Fruit fly (Drosophila melanogaster) whole organism, pupa: ENCODE measurements around the gene CG9150.

Source experiments
- CG10348 ChIP-seq: fragments of 200-800 bp; sonication (Bioruptor generic); IDR thresholded peaks from 2 replicates; pipeline ENCODE4 v1.3.6; 2022; ENCODE audit warnings: missing biosample characterization, missing genetic modification characterization
- CG12605 ChIP-seq: fragments of 200-800 bp; sonication (Bioruptor generic); IDR thresholded peaks from 2 replicates; pipeline ENCODE4 v1.3.6; 2022; ENCODE audit warnings: missing biosample characterization, missing genetic modification characterization
- CG13204 ChIP-seq: fragments of 200-800 bp; sonication (Bioruptor generic); optimal IDR thresholded peaks from 2 replicates; lab custom pipeline; 2018; ENCODE audit warnings: missing biosample characterization, mild to moderate bottlenecking, missing genetic modification characterization, moderate library complexity
- CG14655 ChIP-seq: fragments of 200-800 bp; sonication (Bioruptor generic); optimal IDR thresholded peaks from 3 replicates; lab custom pipeline; 2017; ENCODE audit warnings: mild to moderate bottlenecking, missing biosample characterization, missing genetic modification reagents, missing genetic modification characterization
- CG15710 ChIP-seq: fragments of 200-800 bp; sonication (Bioruptor generic); optimal IDR thresholded peaks from 2 replicates; lab custom pipeline; 2018; ENCODE audit warnings: missing biosample characterization, mild to moderate bottlenecking, missing genetic modification characterization, moderate library complexity
- CG17806 ChIP-seq: fragments of 200-800 bp; sonication (Bioruptor generic); optimal IDR thresholded peaks from 2 replicates; lab custom pipeline; 2018; ENCODE audit warnings: missing biosample characterization, mild to moderate bottlenecking, missing genetic modification characterization, moderate library complexity
- CG32121 ChIP-seq: fragments of 200-800 bp; sonication (Bioruptor generic); IDR thresholded peaks from 2 replicates; pipeline ENCODE4 v1.3.6; 2022; ENCODE audit warnings: missing biosample characterization, missing genetic modification characterization
- CG34367 ChIP-seq: fragments of 200-800 bp; sonication (Bioruptor generic); optimal IDR thresholded peaks from 2 replicates; lab custom pipeline; 2018; ENCODE audit warnings: missing biosample characterization, mild to moderate bottlenecking, missing genetic modification characterization
- CG4496 ChIP-seq: fragments of 200-800 bp; sonication (Bioruptor generic); IDR thresholded peaks from 3 replicates; pipeline ENCODE4 v1.3.6; 2022; ENCODE audit warnings: missing biosample characterization, missing genetic modification characterization
- CG8159 ChIP-seq: fragments of 200-800 bp; sonication (Bioruptor generic); optimal IDR thresholded peaks from 3 replicates; lab custom pipeline; 2018; ENCODE audit warnings: missing biosample characterization, mild to moderate bottlenecking, missing genetic modification characterization, moderate library complexity
- CG8301 ChIP-seq: fragments of 200-800 bp; sonication (Bioruptor generic); optimal IDR thresholded peaks from 2 replicates; lab custom pipeline; 2018; ENCODE audit warnings: missing biosample characterization, mild to moderate bottlenecking, missing genetic modification characterization
- CG9948 ChIP-seq: fragments of 200-800 bp; sonication (Bioruptor generic); optimal IDR thresholded peaks from 2 replicates; lab custom pipeline; 2018; ENCODE audit warnings: missing biosample characterization, mild to moderate bottlenecking, missing genetic modification characterization, moderate library complexity
- D1 ChIP-seq: fragments of 200-800 bp; sonication (Bioruptor generic); optimal IDR thresholded peaks from 2 replicates; lab custom pipeline; 2018; ENCODE audit warnings: missing biosample characterization, mild to moderate bottlenecking, missing genetic modification characterization, moderate library complexity
- EcR ChIP-seq: fragments of 200-800 bp; sonication (Bioruptor generic); optimal IDR thresholded peaks from 3 replicates; lab custom pipeline; 2019; ENCODE audit warnings: missing biosample characterization, missing genetic modification characterization, mild to moderate bottlenecking, moderate library complexity, missing genetic modification reagents
- Ets98B ChIP-seq: fragments of 200-800 bp; sonication (Bioruptor generic); IDR thresholded peaks from 2 replicates; pipeline ENCODE4 v1.3.6; 2022; ENCODE audit warnings: missing biosample characterization, missing genetic modification characterization
- Pif1A ChIP-seq: fragments of 200-800 bp; sonication (Bioruptor generic); optimal IDR thresholded peaks from 3 replicates; lab custom pipeline; 2016; ENCODE audit warnings: missing biosample characterization, missing genetic modification characterization
- Pif1B ChIP-seq: fragments of 200-800 bp; sonication (Bioruptor generic); optimal IDR thresholded peaks from 3 replicates; lab custom pipeline; 2016; ENCODE audit warnings: missing biosample characterization, missing genetic modification characterization
- Snoo ChIP-seq: fragments of 200-800 bp; sonication (Bioruptor generic); optimal IDR thresholded peaks from 3 replicates; lab custom pipeline; 2017; ENCODE audit warnings: missing biosample characterization, mild to moderate bottlenecking, missing genetic modification characterization, inconsistent platforms
- fd96Ca ChIP-seq: fragments of 200-800 bp; sonication (Bioruptor generic); IDR thresholded peaks from 3 replicates; pipeline ENCODE4 v1.3.6; 2022; ENCODE audit warnings: missing biosample characterization, missing genetic modification characterization
- gl ChIP-seq: fragments of 200-800 bp; sonication (Bioruptor generic); optimal IDR thresholded peaks from 2 replicates; lab custom pipeline; 2018; ENCODE audit warnings: missing biosample characterization, mild to moderate bottlenecking, missing genetic modification characterization
- rn ChIP-seq: fragments of 200-800 bp; sonication (Bioruptor generic); IDR thresholded peaks from 2 replicates; pipeline ENCODE4 v1.3.6; 2022; ENCODE audit warnings: missing biosample characterization, missing genetic modification characterization

CG9150 gene

dm6 chr2L:6022793-6023192 lies 45.6 kb downstream of the CG9150 start:
- TF ChIP-seq EcR (GFP tag; lab: Kevin White, UChicago), result no peak
- TF ChIP-seq CG4496 (GFP tag; lab: Robert Waterston, UW), result 0 out of 3 replicates have a peak, but pooled peaks have one; percentile 20
- TF ChIP-seq CG34367 (tag; lab: Kevin White, UChicago), result peak; percentile 40
- no peak for TF ChIP-seq CG10348
- no peak for TF ChIP-seq CG12605
- peak; percentile 16 for TF ChIP-seq D1 (tag; lab: Kevin White, UChicago)
- peak; percentile 53 for TF ChIP-seq CG8301 (tag; lab: Kevin White, UChicago)
- peak; percentile 83 for TF ChIP-seq CG8159 (tag; lab: Kevin White, UChicago)
- peak; percentile 74 for TF ChIP-seq Pif1B (GFP tag; lab: Kevin White, UChicago)
- TF ChIP-seq CG17806 (tag; lab: Kevin White, UChicago), result peak; percentile 76
- TF ChIP-seq CG32121 (GFP tag; lab: Robert Waterston, UW), result no peak
- peak; percentile 51; the same call in 2 of the 3 replicates for TF ChIP-seq fd96Ca
- peak; percentile 65 for TF ChIP-seq Pif1A (GFP tag; lab: Kevin White, UChicago)
- TF ChIP-seq CG15710 (tag; lab: Kevin White, UChicago), result peak; percentile 57
- TF ChIP-seq Snoo (tag; lab: Kevin White, UChicago), result peak; percentile 59
- TF ChIP-seq CG13204, result peak; percentile 3
- no peak for TF ChIP-seq rn (GFP tag; lab: Robert Waterston, UW)
- no peak for TF ChIP-seq Ets98B
- TF ChIP-seq CG14655 (GFP tag; lab: Kevin White, UChicago), result peak; percentile 77
- peak; percentile 32 for TF ChIP-seq gl
- peak; percentile 66 for TF ChIP-seq CG9948 (tag; lab: Kevin White, UChicago)

- TF ChIP-seq gl (no peak), CG10348 (no peak), Ets98B (no peak), D1 (tag; lab: Kevin White, UChicago) (no peak), Pif1B (GFP tag; lab: Kevin White, UChicago) (no peak), CG34367 (tag; lab: Kevin White, UChicago) (no peak), rn (GFP tag; lab: Robert Waterston, UW) (no peak), CG14655 (GFP tag; lab: Kevin White, UChicago) (no peak), CG13204 (no peak), CG32121 (GFP tag; lab: Robert Waterston, UW) (no peak)
- TF ChIP-seq, all 21 proteins: peak for 0
Observed at dm6 chr2L:6020535-6020934, 47.9 kb downstream of the CG9150 start, which contains the start of gene CG13996. Gene CG13996, plus strand, starts transcription at chr2L:6020835.

- TF ChIP-seq CG13204, result peak; percentile 10
- TF ChIP-seq Snoo (tag; lab: Kevin White, UChicago), result no peak
- peak; percentile 79 for TF ChIP-seq CG8301 (tag; lab: Kevin White, UChicago)
- no peak; the same call in 2 of the 3 replicates for TF ChIP-seq CG4496 (GFP tag; lab: Robert Waterston, UW)
- TF ChIP-seq CG8159 (tag; lab: Kevin White, UChicago), result peak; percentile 73
- 0 out of 2 replicates have a peak, but pooled peaks have one; percentile 17 for TF ChIP-seq rn (GFP tag; lab: Robert Waterston, UW)
- TF ChIP-seq CG15710 (tag; lab: Kevin White, UChicago), result peak; percentile 75
- TF ChIP-seq D1 (tag; lab: Kevin White, UChicago), result no peak
- TF ChIP-seq Pif1A (GFP tag; lab: Kevin White, UChicago), result peak; percentile 55
- TF ChIP-seq CG17806 (tag; lab: Kevin White, UChicago), result no peak
- no peak for TF ChIP-seq CG34367 (tag; lab: Kevin White, UChicago)
- TF ChIP-seq CG12605, result no peak
- TF ChIP-seq fd96Ca, result 0 out of 3 replicates have a peak, but pooled peaks have one; percentile 17
- peak; percentile 21; the same call in 1 of the 2 replicates for TF ChIP-seq Ets98B
- TF ChIP-seq CG32121 (GFP tag; lab: Robert Waterston, UW), result no peak
- TF ChIP-seq CG10348, result no peak
- TF ChIP-seq CG14655 (GFP tag; lab: Kevin White, UChicago), result peak; percentile 79
- no peak for TF ChIP-seq EcR (GFP tag; lab: Kevin White, UChicago)
- peak; percentile 75 for TF ChIP-seq Pif1B (GFP tag; lab: Kevin White, UChicago)
- TF ChIP-seq gl, result peak; percentile 42
- TF ChIP-seq CG9948 (tag; lab: Kevin White, UChicago), result peak; percentile 62
Observed at dm6 chr2L:6019352-6020131, 48.9 kb downstream of the CG9150 start, which contains the start of gene H2.0. Gene H2.0, minus strand, starts transcription at chr2L:6019402.
